Fruit fly (Drosophila melanogaster) whole organism, pupa: ENCODE data around the gene Gdh.

Source experiments
- CG10348 ChIP-seq: fragments of 200-800 bp; sonication (Bioruptor generic); IDR thresholded peaks from 2 replicates; pipeline ENCODE4 v1.3.6; 2022; ENCODE audit warnings: missing biosample characterization, missing genetic modification characterization
- CG12605 ChIP-seq: fragments of 200-800 bp; sonication (Bioruptor generic); IDR thresholded peaks from 2 replicates; pipeline ENCODE4 v1.3.6; 2022; ENCODE audit warnings: missing biosample characterization, missing genetic modification characterization
- CG14655 ChIP-seq: fragments of 200-800 bp; sonication (Bioruptor generic); optimal IDR thresholded peaks from 3 replicates; lab custom pipeline; 2017; ENCODE audit warnings: mild to moderate bottlenecking, missing biosample characterization, missing genetic modification reagents, missing genetic modification characterization
- CG34367 ChIP-seq: fragments of 200-800 bp; sonication (Bioruptor generic); optimal IDR thresholded peaks from 2 replicates; lab custom pipeline; 2018; ENCODE audit warnings: missing biosample characterization, mild to moderate bottlenecking, missing genetic modification characterization
- CG4496 ChIP-seq: fragments of 200-800 bp; sonication (Bioruptor generic); IDR thresholded peaks from 3 replicates; pipeline ENCODE4 v1.3.6; 2022; ENCODE audit warnings: missing biosample characterization, missing genetic modification characterization
- CG8159 ChIP-seq: fragments of 200-800 bp; sonication (Bioruptor generic); optimal IDR thresholded peaks from 3 replicates; lab custom pipeline; 2018; ENCODE audit warnings: missing biosample characterization, mild to moderate bottlenecking, missing genetic modification characterization, moderate library complexity
- CG8301 ChIP-seq: fragments of 200-800 bp; sonication (Bioruptor generic); optimal IDR thresholded peaks from 2 replicates; lab custom pipeline; 2018; ENCODE audit warnings: missing biosample characterization, mild to moderate bottlenecking, missing genetic modification characterization
- D1 ChIP-seq: fragments of 200-800 bp; sonication (Bioruptor generic); optimal IDR thresholded peaks from 2 replicates; lab custom pipeline; 2018; ENCODE audit warnings: missing biosample characterization, mild to moderate bottlenecking, missing genetic modification characterization, moderate library complexity
- EcR ChIP-seq: fragments of 200-800 bp; sonication (Bioruptor generic); optimal IDR thresholded peaks from 3 replicates; lab custom pipeline; 2019; ENCODE audit warnings: missing biosample characterization, missing genetic modification characterization, mild to moderate bottlenecking, moderate library complexity, missing genetic modification reagents
- Pif1A ChIP-seq: fragments of 200-800 bp; sonication (Bioruptor generic); optimal IDR thresholded peaks from 3 replicates; lab custom pipeline; 2016; ENCODE audit warnings: missing biosample characterization, missing genetic modification characterization
- Snoo ChIP-seq: fragments of 200-800 bp; sonication (Bioruptor generic); optimal IDR thresholded peaks from 3 replicates; lab custom pipeline; 2017; ENCODE audit warnings: missing biosample characterization, mild to moderate bottlenecking, missing genetic modification characterization, inconsistent platforms
- rn ChIP-seq: fragments of 200-800 bp; sonication (Bioruptor generic); IDR thresholded peaks from 2 replicates; pipeline ENCODE4 v1.3.6; 2022; ENCODE audit warnings: missing biosample characterization, missing genetic modification characterization

dm6 chr3R:23920387-23920786, 22.5 kb downstream of the Gdh start:
- no peak for TF ChIP-seq EcR
- no peak for TF ChIP-seq D1 (tag; lab: Kevin White, UChicago)
- no peak for TF ChIP-seq rn (GFP tag; lab: Robert Waterston, UW)
- TF ChIP-seq Pif1A (GFP tag; lab: Kevin White, UChicago): no peak
- TF ChIP-seq CG8159 (tag; lab: Kevin White, UChicago): no peak
- no peak for TF ChIP-seq CG34367 (tag; lab: Kevin White, UChicago)
- no peak for TF ChIP-seq CG10348 (GFP tag; lab: Robert Waterston, UW)
- no peak for TF ChIP-seq CG8301 (tag; lab: Kevin White, UChicago)
- TF ChIP-seq CG14655: no peak
- no peak for TF ChIP-seq CG12605 (GFP tag; lab: Robert Waterston, UW)
- no peak for TF ChIP-seq Snoo (tag; lab: Kevin White, UChicago)
- no peak for TF ChIP-seq CG4496
